Fruit fly (Drosophila melanogaster) whole organism, embryonic: ENCODE data around the gene Bro.
A peak's percentile ranks its signal among the peaks of the same experiment; 100 is the strongest.

Source experiments
- Adf1 ChIP-seq: fragments of 200-800 bp; sonication (Bioruptor generic); IDR thresholded peaks from 2 replicates; pipeline ENCODE4 v1.3.6; 2022; ENCODE audit warnings: missing biosample characterization, missing genetic modification characterization
- CG10267 ChIP-seq: fragments of 200-800 bp; sonication (Bioruptor generic); optimal IDR thresholded peaks from 2 replicates; lab custom pipeline; 2018; ENCODE audit warnings: missing biosample characterization, mild to moderate bottlenecking, missing genetic modification characterization, moderate library complexity
- CG10565 ChIP-seq: fragments of 200-800 bp; sonication (Bioruptor generic); optimal IDR thresholded peaks from 3 replicates; lab custom pipeline; 2016; ENCODE audit warnings: missing biosample characterization, mild to moderate bottlenecking, missing genetic modification characterization
- CG11456 ChIP-seq: fragments of 200-800 bp; sonication (Bioruptor generic); IDR thresholded peaks from 3 replicates; pipeline ENCODE4 v1.3.6; 2022; ENCODE audit warnings: missing biosample characterization, missing genetic modification characterization
- CG12769 ChIP-seq: fragments of 200-800 bp; sonication (Bioruptor generic); optimal IDR thresholded peaks from 2 replicates; lab custom pipeline; 2019; ENCODE audit warnings: missing biosample characterization, mild to moderate bottlenecking, missing genetic modification characterization, moderate library complexity
- CG13424 ChIP-seq: fragments of 200-800 bp; sonication (Bioruptor generic); optimal IDR thresholded peaks from 2 replicates; lab custom pipeline; 2019; ENCODE audit warnings: missing biosample characterization, mild to moderate bottlenecking, missing genetic modification characterization, moderate library complexity
- CG14710 ChIP-seq: fragments of 200-800 bp; sonication (Bioruptor generic); optimal IDR thresholded peaks from 3 replicates; lab custom pipeline; 2019; ENCODE audit warnings: missing biosample characterization, mild to moderate bottlenecking, missing genetic modification characterization, moderate library complexity
- CG15514 ChIP-seq: fragments of 200-800 bp; sonication (Bioruptor generic); optimal IDR thresholded peaks from 3 replicates; lab custom pipeline; 2017; ENCODE audit warnings: missing biosample characterization, missing genetic modification characterization, mild to moderate bottlenecking, moderate library complexity, missing genetic modification reagents
- CG17328 ChIP-seq: fragments of 200-800 bp; sonication (Bioruptor generic); IDR thresholded peaks from 2 replicates; pipeline ENCODE4 v1.3.6; 2022; ENCODE audit warnings: missing biosample characterization, missing genetic modification characterization
- CG18262 ChIP-seq: fragments of 200-800 bp; optimal IDR thresholded peaks from 3 replicates; lab custom pipeline; 2019; ENCODE audit warnings: missing biosample characterization, mild to moderate bottlenecking, missing genetic modification characterization, moderate library complexity
- CG18619 ChIP-seq: fragments of 200-800 bp; sonication (Bioruptor generic); optimal IDR thresholded peaks from 3 replicates; lab custom pipeline; 2017; ENCODE audit warnings: missing biosample characterization, mild to moderate bottlenecking, missing genetic modification characterization
- CG2116 ChIP-seq: fragments of 200-800 bp; sonication (Bioruptor generic); optimal IDR thresholded peaks from 3 replicates; lab custom pipeline; 2018; ENCODE audit warnings: missing biosample characterization, mild to moderate bottlenecking, missing genetic modification characterization
- CG30020 ChIP-seq: fragments of 200-800 bp; optimal IDR thresholded peaks from 2 replicates; lab custom pipeline; 2019; ENCODE audit warnings: missing biosample characterization, mild to moderate bottlenecking, missing genetic modification characterization, moderate library complexity
- CG31224 ChIP-seq: fragments of 200-800 bp; sonication (Bioruptor generic); IDR thresholded peaks from 2 replicates; pipeline ENCODE4 v1.3.6; 2022; ENCODE audit warnings: missing biosample characterization, missing genetic modification characterization
- CG32532 ChIP-seq: fragments of 200-800 bp; sonication (Bioruptor generic); IDR thresholded peaks from 2 replicates; pipeline ENCODE4 v1.3.6; 2022; ENCODE audit warnings: missing biosample characterization, missing genetic modification characterization
- CG3407 ChIP-seq: fragments of 200-800 bp; sonication (Bioruptor generic); optimal IDR thresholded peaks from 2 replicates; lab custom pipeline; 2018; ENCODE audit warnings: missing biosample characterization, mild to moderate bottlenecking, missing genetic modification characterization
- CG3838 ChIP-seq: fragments of 200-800 bp; sonication (Bioruptor generic); optimal IDR thresholded peaks from 3 replicates; lab custom pipeline; 2016; ENCODE audit warnings: missing biosample characterization, missing genetic modification characterization
- CG6813 ChIP-seq: fragments of 200-800 bp; sonication (Bioruptor generic); optimal IDR thresholded peaks from 2 replicates; lab custom pipeline; 2017; ENCODE audit warnings: missing biosample characterization, missing genetic modification characterization, mild to moderate bottlenecking, moderate library complexity, missing genetic modification reagents
- CG7987 ChIP-seq: fragments of 200-800 bp; sonication (Bioruptor generic); optimal IDR thresholded peaks from 2 replicates; lab custom pipeline; 2018; ENCODE audit warnings: missing biosample characterization, mild to moderate bottlenecking, missing genetic modification characterization, moderate library complexity
- CG8388 ChIP-seq: fragments of 200-800 bp; sonication (Bioruptor generic); optimal IDR thresholded peaks from 2 replicates; lab custom pipeline; 2019; ENCODE audit warnings: missing biosample characterization, mild to moderate bottlenecking, missing genetic modification characterization, moderate library complexity
- CG9797 ChIP-seq: fragments of 200-800 bp; sonication (Bioruptor generic); optimal IDR thresholded peaks from 3 replicates; lab custom pipeline; 2018; ENCODE audit warnings: missing biosample characterization, mild to moderate bottlenecking, missing genetic modification characterization
- CG9817 ChIP-seq: fragments of 200-800 bp; sonication (Bioruptor generic); optimal IDR thresholded peaks from 2 replicates; lab custom pipeline; 2018; ENCODE audit warnings: missing biosample characterization, mild to moderate bottlenecking, missing genetic modification characterization, moderate library complexity
- CoRest ChIP-seq: fragments of 200-800 bp; sonication (Bioruptor generic); optimal IDR thresholded peaks from 3 replicates; lab custom pipeline; 2018; ENCODE audit warnings: missing biosample characterization, mild to moderate bottlenecking, missing genetic modification characterization, moderate library complexity
- Dll ChIP-seq: fragments of 200-800 bp; sonication (Bioruptor generic); IDR thresholded peaks from 4 replicates; pipeline ENCODE4 v1.3.6; 2022; ENCODE audit warnings: missing biosample characterization, missing genetic modification characterization; ENCODE audit not compliant: partially characterized antibody
- HmgZ ChIP-seq: fragments of 200-800 bp; sonication (Bioruptor generic); optimal IDR thresholded peaks from 2 replicates; lab custom pipeline; 2018; ENCODE audit warnings: missing biosample characterization, mild to moderate bottlenecking, missing genetic modification characterization
- Hmr ChIP-seq: fragments of 200-800 bp; sonication (Bioruptor generic); optimal IDR thresholded peaks from 3 replicates; lab custom pipeline; 2017; ENCODE audit warnings: mild to moderate bottlenecking, missing biosample characterization, missing genetic modification reagents, missing genetic modification characterization
- Lpt ChIP-seq: fragments of >200 bp; optimal IDR thresholded peaks from 2 replicates; lab custom pipeline; 2018; ENCODE audit warnings: missing biosample characterization, missing genetic modification characterization
- MBD-R2 ChIP-seq: fragments of 200-800 bp; sonication (Bioruptor generic); IDR thresholded peaks from 2 replicates; pipeline ENCODE4 v1.3.6; 2022; ENCODE audit warnings: missing biosample characterization, missing genetic modification characterization
- Med ChIP-seq: fragments of 200-800 bp; sonication (Bioruptor generic); peaks from one replicate; lab custom pipeline; 2016; ENCODE audit warnings: missing biosample characterization, missing genetic modification characterization, mild to moderate bottlenecking, inconsistent platforms, moderate library complexity
- Stat92E ChIP-seq, 3 experiments: fragments of >200 bp in 2 of 3; fragments of 200-800 bp in 1 of 3; sonication (Bioruptor generic) in 1 of 3; optimal IDR thresholded peaks; 2 replicates each; lab custom pipeline; 2017 to 2019; ENCODE audit warnings: missing biosample characterization in 3 of 3, missing genetic modification characterization in 3 of 3, mild to moderate bottlenecking in 1 of 3, moderate library complexity in 1 of 3
- Trl ChIP-seq, 3 experiments: fragments of >200 bp in 2 of 3; fragments of 200-800 bp in 1 of 3; sonication (Bioruptor generic) in 1 of 3; optimal IDR thresholded peaks; 2 replicates in 1 of 3; 3 replicates in 2 of 3; lab custom pipeline; 2016 to 2017; ENCODE audit warnings: missing biosample characterization in 1 of 3, missing genetic modification characterization in 1 of 3
- amos ChIP-seq: fragments of 200-800 bp; sonication (Bioruptor generic); IDR thresholded peaks from 2 replicates; pipeline ENCODE4 v1.3.6; 2022; ENCODE audit warnings: missing biosample characterization, missing genetic modification characterization; ENCODE audit not compliant: partially characterized antibody
- chm ChIP-seq: fragments of 200-800 bp; sonication (Bioruptor generic); IDR thresholded peaks from 2 replicates; pipeline ENCODE4 v1.3.6; 2022; ENCODE audit warnings: missing biosample characterization, missing genetic modification characterization
- ci ChIP-seq: fragments of 200-800 bp; sonication (Bioruptor generic); IDR thresholded peaks from 3 replicates; pipeline ENCODE4 v1.3.6; 2022; ENCODE audit warnings: missing biosample characterization, missing genetic modification characterization
- cwo ChIP-seq: fragments of 200-800 bp; sonication (Bioruptor generic); optimal IDR thresholded peaks from 3 replicates; lab custom pipeline; 2017; ENCODE audit warnings: missing biosample characterization, missing genetic modification characterization, mild to moderate bottlenecking, moderate library complexity, missing genetic modification reagents
- dpn ChIP-seq, 2 experiments: fragments of 200-800 bp; sonication (Bioruptor generic); optimal IDR thresholded peaks; 3 replicates each; lab custom pipeline; 2016; ENCODE audit warnings: missing biosample characterization in 2 of 2, missing genetic modification characterization in 2 of 2
- gcm2 ChIP-seq: fragments of 200-800 bp; sonication (Bioruptor generic); optimal IDR thresholded peaks from 2 replicates; lab custom pipeline; 2016; ENCODE audit warnings: missing biosample characterization, missing genetic modification characterization
- gfzf ChIP-seq: fragments of 200-800 bp; sonication (Bioruptor generic); optimal IDR thresholded peaks from 2 replicates; lab custom pipeline; 2016; ENCODE audit warnings: missing biosample characterization, mild to moderate bottlenecking, missing genetic modification characterization, moderate library complexity
- hkb ChIP-seq, 2 experiments: fragments of 200-800 bp in 1 of 2; fragments of >200 bp in 1 of 2; sonication (Bioruptor generic) in 1 of 2; IDR thresholded peaks in 1 of 2; optimal IDR thresholded peaks in 1 of 2; 2 replicates each; pipeline versions ENCODE4 v1.3.6 to Lab custom; 2017 to 2022; ENCODE audit warnings: missing biosample characterization in 1 of 2, missing genetic modification characterization in 1 of 2
- ind ChIP-seq: fragments of 200-800 bp; sonication (Bioruptor generic); optimal IDR thresholded peaks from 3 replicates; lab custom pipeline; 2016; ENCODE audit warnings: missing biosample characterization, missing genetic modification characterization
- knrl ChIP-seq: fragments of 200-800 bp; sonication (Bioruptor generic); IDR thresholded peaks from 3 replicates; pipeline ENCODE4 v1.3.6; 2022; ENCODE audit warnings: missing biosample characterization, missing genetic modification characterization; ENCODE audit not compliant: partially characterized antibody
- rib ChIP-seq: fragments of 200-800 bp; sonication (Bioruptor generic); IDR thresholded peaks from 2 replicates; pipeline ENCODE4 v1.3.6; 2022; ENCODE audit warnings: missing biosample characterization, missing genetic modification characterization
- row ChIP-seq: fragments of 200-800 bp; sonication (Bioruptor generic); IDR thresholded peaks from 3 replicates; pipeline ENCODE4 v1.3.6; 2022; ENCODE audit warnings: missing biosample characterization, missing genetic modification characterization
- sna ChIP-seq: fragments of 200-800 bp; sonication (Bioruptor generic); IDR thresholded peaks from 2 replicates; pipeline ENCODE4 v1.3.6; 2022; ENCODE audit warnings: missing biosample characterization, missing genetic modification characterization; ENCODE audit not compliant: partially characterized antibody
- sob ChIP-seq: fragments of 200-800 bp; sonication (Bioruptor generic); IDR thresholded peaks from 2 replicates; pipeline ENCODE4 v1.3.6; 2022; ENCODE audit warnings: missing biosample characterization, missing genetic modification characterization
- vvl ChIP-seq: fragments of 200-800 bp; sonication (Bioruptor generic); IDR thresholded peaks from 2 replicates; pipeline ENCODE4 v1.3.6; 2022; ENCODE audit warnings: missing biosample characterization, missing genetic modification characterization
- zen2 ChIP-seq: fragments of 200-800 bp; sonication (Bioruptor generic); IDR thresholded peaks from 3 replicates; pipeline ENCODE4 v1.3.6; 2022; ENCODE audit warnings: missing biosample characterization, missing genetic modification characterization; ENCODE audit not compliant: partially characterized antibody

Gene Bro

dm6 chr3L:1602064-1602832, 45.4 kb upstream of the Bro start, which contains the start of gene CG12104 (continued):
- no peak for TF ChIP-seq Stat92E (GFP tag; optimal IDR thresholded peaks at IDR 0.05; lab: Kevin White, UChicago)
- peak; percentile 51 for TF ChIP-seq Hmr (GFP tag; lab: Kevin White, UChicago)
- TF ChIP-seq CG2116 (GFP tag; lab: Kevin White, UChicago) = peak; percentile 53
- peak; percentile 75 for TF ChIP-seq MBD-R2 (GFP tag; lab: Robert Waterston, UW)
- 0 out of 2 replicates have a peak, but pooled peaks have one; percentile 14 for TF ChIP-seq sob (GFP tag; lab: Robert Waterston, UW)
- peak; percentile 54; the same call in 1 of the 2 replicates for TF ChIP-seq rib (GFP tag; lab: Robert Waterston, UW)
- peak; percentile 82 for TF ChIP-seq Med
- TF ChIP-seq CG7987 = peak; percentile 12
- TF ChIP-seq CG9797 (GFP tag; lab: Kevin White, UChicago) = peak; percentile 74
- TF ChIP-seq CG8388 (GFP tag; lab: Kevin White, UChicago) = peak; percentile 30
- TF ChIP-seq CG18619 = no peak
- TF ChIP-seq CG32532 (GFP tag; lab: Robert Waterston, UW) = peak; percentile 33; the same call in 1 of the 2 replicates
- peak; percentile 34; the same call in 1 of the 4 replicates for TF ChIP-seq Dll
- TF ChIP-seq HmgZ (tag; lab: Kevin White, UChicago) = peak; percentile 38
- no peak for TF ChIP-seq chm (GFP tag; lab: Robert Waterston, UW)
- TF ChIP-seq hkb (optimal IDR thresholded peaks at IDR 0.05; lab: Kevin White, UChicago) = no peak
- 0 out of 2 replicates have a peak, but pooled peaks have one; percentile 8 for TF ChIP-seq hkb (GFP tag; IDR thresholded peaks at IDR 0.05; lab: Robert Waterston, UW)
- 0 out of 2 replicates have a peak, but pooled peaks have one; percentile 7 for TF ChIP-seq CG17328
- peak; percentile 88 for TF ChIP-seq CG10267
- TF ChIP-seq sna (GFP tag; lab: Robert Waterston, UW) = peak; percentile 35; the same call in 1 of the 2 replicates
- peak; percentile 22 for TF ChIP-seq CG30020
- peak; percentile 16 for TF ChIP-seq CG18262
- TF ChIP-seq vvl = peak; percentile 37; the same call in 1 of the 2 replicates
- peak; percentile 35; the same call in 1 of the 2 replicates for TF ChIP-seq amos (GFP tag; lab: Robert Waterston, UW)
- no peak for TF ChIP-seq zen2 (GFP tag; lab: Robert Waterston, UW)
- TF ChIP-seq CG14710 (tag; lab: Kevin White, UChicago) = peak; percentile 57
- TF ChIP-seq CG9817 = no peak
- 0 out of 3 replicates have a peak, but pooled peaks have one; percentile 14 for TF ChIP-seq ci
- 0 out of 3 replicates have a peak, but pooled peaks have one; percentile 21 for TF ChIP-seq knrl (GFP tag; lab: Robert Waterston, UW)
- peak; percentile 73 for TF ChIP-seq Adf1 (GFP tag; lab: Robert Waterston, UW)
- peak; percentile 23 for TF ChIP-seq CG3407 (GFP tag; lab: Kevin White, UChicago)

dm6 chr3L:1602833-1603128, 44.9 kb upstream of the Bro start, which contains the start of the genes CG18170 and CG33791:
CG18170 (plus strand) TSS chr3L:1602954.
CG33791 (plus strand) TSS chr3L:1602954.
- TF ChIP-seq CG13424 = no peak
- TF ChIP-seq ind (GFP tag; lab: Kevin White, UChicago) = no peak
- TF ChIP-seq CG6813 (GFP tag; lab: Kevin White, UChicago) = no peak
- no peak for TF ChIP-seq CG11456 (GFP tag; lab: Robert Waterston, UW)
- no peak for TF ChIP-seq CG12769 (tag; lab: Kevin White, UChicago)
- TF ChIP-seq gfzf (GFP tag; lab: Kevin White, UChicago) = no peak
- TF ChIP-seq cwo (GFP tag; lab: Kevin White, UChicago) = no peak
- no peak for TF ChIP-seq Lpt
- no peak for TF ChIP-seq CG31224 (GFP tag; lab: Robert Waterston, UW)
- TF ChIP-seq CG3838 = no peak
- TF ChIP-seq MBD-R2 (GFP tag; lab: Robert Waterston, UW) = 0 out of 2 replicates have a peak, but pooled peaks have one; percentile 1
- no peak for TF ChIP-seq CG9817
- TF ChIP-seq dpn (GFP tag; optimal IDR thresholded peaks at IDR 0.05; lab: Kevin White, UChicago) = no peak
- TF ChIP-seq CG9797 (GFP tag; lab: Kevin White, UChicago) = peak; percentile 39
- peak; percentile 98 for TF ChIP-seq CG15514
- no peak for TF ChIP-seq Hmr (GFP tag; lab: Kevin White, UChicago)
- TF ChIP-seq CoRest (tag; lab: Kevin White, UChicago) = no peak
- TF ChIP-seq Trl (optimal IDR thresholded peaks at IDR 0.05; lab: Kevin White, UChicago) = no peak
- TF ChIP-seq Trl (GFP tag; optimal IDR thresholded peaks at IDR 0.05; lab: Kevin White, UChicago) = no peak
- TF ChIP-seq gcm2 = no peak
- 0 out of 3 replicates have a peak, but pooled peaks have one; percentile 0 for TF ChIP-seq row (GFP tag; lab: Robert Waterston, UW)
- no peak for TF ChIP-seq CG10565 (GFP tag; lab: Kevin White, UChicago)
